Fruit fly (Drosophila melanogaster) whole organism, pupa: ENCODE results near the gene Ns4.

Source experiments
- CG10348 ChIP-seq: fragments of 200-800 bp; sonication (Bioruptor generic); IDR thresholded peaks from 2 replicates; pipeline ENCODE4 v1.3.6; 2022; ENCODE audit warnings: missing biosample characterization, missing genetic modification characterization
- CG13204 ChIP-seq: fragments of 200-800 bp; sonication (Bioruptor generic); optimal IDR thresholded peaks from 2 replicates; lab custom pipeline; 2018; ENCODE audit warnings: missing biosample characterization, mild to moderate bottlenecking, missing genetic modification characterization, moderate library complexity
- CG15710 ChIP-seq: fragments of 200-800 bp; sonication (Bioruptor generic); optimal IDR thresholded peaks from 2 replicates; lab custom pipeline; 2018; ENCODE audit warnings: missing biosample characterization, mild to moderate bottlenecking, missing genetic modification characterization, moderate library complexity
- CG34367 ChIP-seq: fragments of 200-800 bp; sonication (Bioruptor generic); optimal IDR thresholded peaks from 2 replicates; lab custom pipeline; 2018; ENCODE audit warnings: missing biosample characterization, mild to moderate bottlenecking, missing genetic modification characterization
- CG4496 ChIP-seq: fragments of 200-800 bp; sonication (Bioruptor generic); IDR thresholded peaks from 3 replicates; pipeline ENCODE4 v1.3.6; 2022; ENCODE audit warnings: missing biosample characterization, missing genetic modification characterization
- EcR ChIP-seq: fragments of 200-800 bp; sonication (Bioruptor generic); optimal IDR thresholded peaks from 3 replicates; lab custom pipeline; 2019; ENCODE audit warnings: missing biosample characterization, missing genetic modification characterization, mild to moderate bottlenecking, moderate library complexity, missing genetic modification reagents
- Ets98B ChIP-seq: fragments of 200-800 bp; sonication (Bioruptor generic); IDR thresholded peaks from 2 replicates; pipeline ENCODE4 v1.3.6; 2022; ENCODE audit warnings: missing biosample characterization, missing genetic modification characterization
- Pif1B ChIP-seq: fragments of 200-800 bp; sonication (Bioruptor generic); optimal IDR thresholded peaks from 3 replicates; lab custom pipeline; 2016; ENCODE audit warnings: missing biosample characterization, missing genetic modification characterization
- Snoo ChIP-seq: fragments of 200-800 bp; sonication (Bioruptor generic); optimal IDR thresholded peaks from 3 replicates; lab custom pipeline; 2017; ENCODE audit warnings: missing biosample characterization, mild to moderate bottlenecking, missing genetic modification characterization, inconsistent platforms
- fd96Ca ChIP-seq: fragments of 200-800 bp; sonication (Bioruptor generic); IDR thresholded peaks from 3 replicates; pipeline ENCODE4 v1.3.6; 2022; ENCODE audit warnings: missing biosample characterization, missing genetic modification characterization

DNA sequence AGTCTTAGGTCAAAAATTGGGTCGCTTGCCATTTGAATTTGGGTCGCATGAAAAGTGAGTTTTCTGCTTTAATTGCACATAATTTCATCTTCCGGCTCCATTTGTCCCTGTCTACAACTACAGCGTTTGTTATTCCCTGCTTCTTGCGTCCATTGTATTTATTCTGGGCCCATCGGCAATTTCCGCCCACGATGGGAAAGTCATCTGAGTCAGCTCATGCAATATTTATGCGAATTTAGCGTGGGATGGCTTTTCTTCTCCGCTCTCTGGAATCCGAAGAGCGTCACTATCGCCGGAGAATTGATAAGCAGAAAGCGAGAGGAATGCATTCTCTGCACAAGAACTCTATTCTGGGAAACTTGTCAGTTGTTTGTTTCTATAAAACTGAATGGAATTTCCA is 40.2 kb downstream of the Ns4 start:
- no peak for TF ChIP-seq Pif1B (GFP tag; lab: Kevin White, UChicago)
- TF ChIP-seq CG10348 (GFP tag; lab: Robert Waterston, UW): no peak
- TF ChIP-seq CG15710 (tag; lab: Kevin White, UChicago): no peak
- no peak for TF ChIP-seq Snoo (tag; lab: Kevin White, UChicago)
- no peak for TF ChIP-seq CG34367
- no peak for TF ChIP-seq fd96Ca (GFP tag; lab: Robert Waterston, UW)
- TF ChIP-seq CG13204: no peak
- no peak for TF ChIP-seq Ets98B (GFP tag; lab: Robert Waterston, UW)
- no peak for TF ChIP-seq CG4496 (GFP tag; lab: Robert Waterston, UW)
- TF ChIP-seq EcR (GFP tag; lab: Kevin White, UChicago): no peak
